Fruit fly (Drosophila melanogaster): ENCODE measurements around the gene CG4042.
A peak's percentile ranks its signal among the peaks of the same experiment; 100 is the strongest.

DNA sequence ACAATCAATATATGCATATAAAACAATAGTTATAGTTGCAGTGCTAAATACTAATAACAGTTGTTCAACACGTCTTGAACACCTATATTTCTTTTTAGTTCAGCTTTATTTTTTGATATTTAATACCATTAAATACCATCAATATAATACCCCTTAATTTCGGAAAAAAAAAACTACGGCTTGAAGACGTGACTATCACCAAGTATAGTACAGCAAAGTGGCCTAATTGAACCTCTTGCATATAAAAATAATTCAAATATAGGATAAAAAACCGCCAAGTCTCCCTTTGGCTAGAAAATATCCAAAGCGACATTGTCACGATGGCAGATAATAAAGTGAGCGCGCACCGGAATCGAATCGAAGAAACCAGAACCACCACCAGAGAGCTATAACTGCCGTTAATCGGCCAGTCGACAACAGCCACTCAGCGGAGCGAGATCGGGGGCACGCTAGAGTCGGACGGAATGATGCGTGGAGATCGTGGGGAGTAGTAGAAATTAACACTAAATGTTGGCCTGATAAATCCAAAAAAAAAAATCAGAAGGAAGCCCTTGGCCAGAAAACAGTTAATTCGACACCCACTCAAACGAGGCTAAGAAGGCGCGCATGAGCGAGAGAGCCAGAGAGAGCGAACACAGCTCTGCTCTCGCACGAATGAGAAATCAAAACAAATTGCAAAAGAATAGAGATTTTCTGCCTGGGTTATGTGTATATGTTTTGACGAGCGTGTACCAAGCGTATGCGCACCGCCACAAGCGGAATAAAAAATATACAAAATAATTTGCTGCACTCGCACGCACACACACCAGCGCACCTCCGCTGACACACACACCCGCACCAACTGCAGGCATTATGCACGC, 13.7 kb upstream of the CG4042 start:
- no peak for TF ChIP-seq EcR (GFP tag; optimal IDR thresholded peaks at IDR 0.05)
- TF ChIP-seq Dll (optimal IDR thresholded peaks at IDR 0.05) = peak; percentile 93

Data from whole organism.